ENCODE assay signal across 3 worm cellular contexts in the genomic region with DNA sequence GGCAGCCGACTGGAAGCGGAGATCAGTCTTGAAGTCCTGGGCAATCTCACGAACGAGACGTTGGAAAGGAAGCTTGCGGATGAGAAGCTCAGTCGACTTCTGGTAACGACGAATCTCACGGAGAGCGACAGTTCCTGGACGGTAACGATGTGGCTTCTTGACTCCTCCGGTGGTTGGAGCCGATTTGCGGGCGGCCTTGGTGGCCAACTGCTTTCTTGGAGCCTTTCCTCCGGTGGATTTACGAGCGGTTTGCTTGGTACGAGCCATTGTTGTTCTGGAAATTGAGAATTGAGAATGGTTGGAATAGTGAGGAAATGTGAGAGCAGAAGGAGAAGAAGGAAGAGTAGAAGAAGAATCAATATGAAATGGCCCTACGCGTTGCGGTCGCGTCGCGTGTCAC.
A peak's percentile ranks its signal among the peaks of the same experiment; 100 is the strongest.
TF ChIP-seq lines count a peak whose summit lies in the region.

No protein-coding gene starts in this region.

TF ChIP-seq in whole organism, L4 larva, 104 proteins besides CTCF, POLR2A, EP300 and RAD21:
- TF ChIP-seq Y75B8A.6 (GFP tag; IDR thresholded peaks at IDR 0.05; lab: Robert Waterston, UW): no peak
- TF ChIP-seq daf-19 (GFP tag; conservative IDR thresholded peaks at IDR 0.05; lab: Robert Waterston, UW): no peak
- TF ChIP-seq mes-2 (tag; optimal IDR thresholded peaks at IDR 0.05; lab: Kevin White, UChicago; ENCODE audit: poor library complexity, severe bottlenecking): peak; percentile 18
- TF ChIP-seq zip-2 (tag; optimal IDR thresholded peaks at IDR 0.05; lab: Kevin White, UChicago): no peak
- no peak for TF ChIP-seq mdl-1 (tag; optimal IDR thresholded peaks at IDR 0.05; lab: Kevin White, UChicago)
- TF ChIP-seq nhr-42 (GFP tag; IDR thresholded peaks at IDR 0.05; lab: Robert Waterston, UW): no peak
- TF ChIP-seq Y105C5A.15 (GFP tag; IDR thresholded peaks at IDR 0.05; lab: Robert Waterston, UW): no peak
- no peak for TF ChIP-seq lin-13 (GFP tag; optimal IDR thresholded peaks at IDR 0.05; lab: Kevin White, UChicago)
- TF ChIP-seq zfp-3 (GFP tag; conservative IDR thresholded peaks at IDR 0.05; lab: Robert Waterston, UW): no peak
- TF ChIP-seq vab-7 (GFP tag; IDR thresholded peaks at IDR 0.05; lab: Robert Waterston, UW): no peak
- peak; percentile 60 for TF ChIP-seq set-16 (GFP tag; IDR thresholded peaks at IDR 0.05; lab: Robert Waterston, UW)

TF ChIP-seq in whole organism, midembryonic, 9 proteins besides CTCF, POLR2A, EP300 and RAD21:
- no peak for TF ChIP-seq flt-1 (GFP tag; IDR thresholded peaks at IDR 0.05; lab: Robert Waterston, UW)
- 0 out of 2 replicates have a peak, but pooled peaks have one; percentile 15 for TF ChIP-seq klf-2 (GFP tag; conservative IDR thresholded peaks at IDR 0.05; lab: Robert Waterston, UW)
- TF ChIP-seq ztf-23 (GFP tag; IDR thresholded peaks at IDR 0.05; lab: Robert Waterston, UW): no peak
- peak; percentile 6; the same call in 1 of the 2 replicates for TF ChIP-seq T22C8.4 (GFP tag; IDR thresholded peaks at IDR 0.05; lab: Robert Waterston, UW)

TF ChIP-seq in whole organism, young adult, 124 proteins besides CTCF, POLR2A, EP300 and RAD21:
- TF ChIP-seq ekl-4 (GFP tag; IDR thresholded peaks at IDR 0.05; lab: Robert Waterston, UW) (0 out of 2 replicates have a peak, but pooled peaks have one; percentile 31), somi-1 (GFP tag; optimal IDR thresholded peaks at IDR 0.05; lab: Kevin White, UChicago) (no peak)
